Worm (Caenorhabditis elegans) whole organism, L1 larva: ENCODE measurements around the gene nhr-177.

Source experiments
- F16B12.6 ChIP-seq: fragments of 150-350 bp; optimal IDR thresholded peaks from 2 replicates; lab custom pipeline; 2014; ENCODE audit warnings: missing biosample characterization, missing genetic modification characterization
- hpl-2 ChIP-seq: fragments of 150-350 bp; optimal IDR thresholded peaks from 2 replicates; lab custom pipeline; 2014; ENCODE audit warnings: missing biosample characterization, missing genetic modification reagents, missing genetic modification characterization
- lin-15B ChIP-seq: fragments of 150-350 bp; sonication (generic microtip); optimal IDR thresholded peaks from 3 replicates; lab custom pipeline; 2014; ENCODE audit warnings: missing biosample characterization, missing genetic modification characterization
- nhr-237 ChIP-seq: fragments of 150-350 bp; optimal IDR thresholded peaks from 2 replicates; lab custom pipeline; 2014; ENCODE audit warnings: missing biosample characterization, missing genetic modification characterization
- nhr-76 ChIP-seq: sonication (generic microtip); optimal IDR thresholded peaks from 2 replicates; lab custom pipeline; 2017; ENCODE audit warnings: missing biosample characterization, missing genetic modification characterization
- nhr-84 ChIP-seq: sonication (generic microtip); optimal IDR thresholded peaks from 2 replicates; lab custom pipeline; 2017; ENCODE audit warnings: missing biosample characterization, missing genetic modification characterization
- nhr-90 ChIP-seq: sonication (generic microtip); optimal IDR thresholded peaks from 2 replicates; lab custom pipeline; 2016; ENCODE audit warnings: mild to moderate bottlenecking, missing genetic modification characterization, missing compliant biosample characterization; ENCODE audit not compliant: poor library complexity
- zip-4 ChIP-seq: fragments of 200-800 bp; sonication (Bioruptor generic); optimal IDR thresholded peaks from 2 replicates; lab custom pipeline; 2018; ENCODE audit warnings: mild to moderate bottlenecking, missing genetic modification characterization, moderate library complexity, missing compliant biosample characterization

- TF ChIP-seq nhr-76 = no peak
- no peak for TF ChIP-seq lin-15B (tag; lab: Kevin White, UChicago)
- no peak for TF ChIP-seq nhr-237 (tag; lab: Kevin White, UChicago)
- TF ChIP-seq zip-4 (GFP tag; lab: Kevin White, UChicago) = no peak
- TF ChIP-seq hpl-2 (GFP tag; lab: Kevin White, UChicago) = no peak
- TF ChIP-seq nhr-90 (tag; lab: Kevin White, UChicago) = no peak
- TF ChIP-seq F16B12.6 (tag; lab: Kevin White, UChicago) = no peak
- TF ChIP-seq nhr-84 (tag; lab: Kevin White, UChicago) = no peak
Measured at ce11 chrV:1642199-1642598, 32.1 kb downstream of the nhr-177 start, which contains the start of gene Y46H3D.1.
